Fruit fly (Drosophila melanogaster) whole organism, prepupa: Measurements from ENCODE around the gene tyf.

ENCODE experiments used
- Blimp-1 ChIP-seq: fragments of 200-800 bp; sonication (Bioruptor generic); optimal IDR thresholded peaks from 3 replicates; lab custom pipeline; 2017; ENCODE audit warnings: missing biosample characterization, missing genetic modification characterization, mild to moderate bottlenecking, moderate library complexity, missing genetic modification reagents
- CG10669 ChIP-seq: fragments of 200-800 bp; sonication (Bioruptor generic); optimal IDR thresholded peaks from 3 replicates; lab custom pipeline; 2018; ENCODE audit warnings: missing biosample characterization, mild to moderate bottlenecking, missing genetic modification characterization, moderate library complexity
- CG11762 ChIP-seq: fragments of 200-800 bp; sonication (Bioruptor generic); optimal IDR thresholded peaks from 3 replicates; lab custom pipeline; 2016; ENCODE audit warnings: missing biosample characterization, missing genetic modification characterization; ENCODE audit not compliant: insufficient read depth
- CG11902 ChIP-seq: fragments of 200-800 bp; sonication (Bioruptor generic); optimal IDR thresholded peaks from 3 replicates; lab custom pipeline; 2016; ENCODE audit warnings: missing biosample characterization, missing genetic modification characterization
- CG15336 ChIP-seq: fragments of 200-800 bp; sonication (Bioruptor generic); IDR thresholded peaks from 2 replicates; pipeline ENCODE4 v1.3.6; 2022; ENCODE audit warnings: missing biosample characterization, missing genetic modification characterization
- CG16779 ChIP-seq: fragments of 200-800 bp; sonication (Bioruptor generic); optimal IDR thresholded peaks from 3 replicates; lab custom pipeline; 2017; ENCODE audit warnings: missing biosample characterization, mild to moderate bottlenecking, missing genetic modification characterization
- CG3032 ChIP-seq: fragments of 200-800 bp; optimal IDR thresholded peaks from 2 replicates; lab custom pipeline; 2019; ENCODE audit warnings: missing biosample characterization, mild to moderate bottlenecking, missing genetic modification characterization, moderate library complexity
- CG32006 ChIP-seq: fragments of 200-800 bp; sonication (Bioruptor generic); optimal IDR thresholded peaks from 3 replicates; lab custom pipeline; 2017; ENCODE audit warnings: missing biosample characterization, mild to moderate bottlenecking, missing genetic modification characterization
- CG3919 ChIP-seq: fragments of 200-800 bp; sonication (Bioruptor generic); optimal IDR thresholded peaks from 3 replicates; lab custom pipeline; 2016; ENCODE audit warnings: missing biosample characterization, missing genetic modification characterization
- CG4318 ChIP-seq: fragments of 200-800 bp; sonication (Bioruptor generic); optimal IDR thresholded peaks from 3 replicates; lab custom pipeline; 2017; ENCODE audit warnings: missing biosample characterization, mild to moderate bottlenecking, missing genetic modification characterization
- CG6163 ChIP-seq: fragments of 200-800 bp; sonication (Bioruptor generic); IDR thresholded peaks from 3 replicates; pipeline ENCODE4 v1.3.6; 2022; ENCODE audit warnings: missing biosample characterization, missing genetic modification characterization
- CG6808 ChIP-seq: fragments of 200-800 bp; sonication (Bioruptor generic); optimal IDR thresholded peaks from 3 replicates; lab custom pipeline; 2017; ENCODE audit warnings: missing biosample characterization, missing genetic modification characterization, mild to moderate bottlenecking, moderate library complexity, missing genetic modification reagents
- CG6854 ChIP-seq: fragments of 200-800 bp; sonication (Bioruptor generic); optimal IDR thresholded peaks from 2 replicates; lab custom pipeline; 2017; ENCODE audit warnings: missing biosample characterization, mild to moderate bottlenecking, missing genetic modification characterization
- CG8119 ChIP-seq: fragments of 200-800 bp; sonication (Bioruptor generic); IDR thresholded peaks from 3 replicates; pipeline ENCODE4 v1.3.6; 2022; ENCODE audit warnings: missing biosample characterization, missing genetic modification characterization
- CG8632 ChIP-seq: fragments of 200-800 bp; sonication (Bioruptor generic); optimal IDR thresholded peaks from 3 replicates; lab custom pipeline; 2016; ENCODE audit warnings: missing biosample characterization, missing genetic modification characterization
- CG9139 ChIP-seq: fragments of 200-800 bp; sonication (Bioruptor generic); optimal IDR thresholded peaks from 3 replicates; lab custom pipeline; 2017; ENCODE audit warnings: missing biosample characterization, mild to moderate bottlenecking, missing genetic modification characterization
- Eip75B ChIP-seq: fragments of 200-800 bp; sonication (Bioruptor generic); optimal IDR thresholded peaks from 3 replicates; lab custom pipeline; 2016; ENCODE audit warnings: missing biosample characterization, missing genetic modification characterization
- Eip78C ChIP-seq: fragments of 200-800 bp; sonication (Bioruptor generic); peaks from one replicate; lab custom pipeline; 2016; ENCODE audit warnings: missing biosample characterization, missing genetic modification characterization
- Ets21C ChIP-seq: fragments of 200-800 bp; sonication (Bioruptor generic); optimal IDR thresholded peaks from 3 replicates; lab custom pipeline; 2016; ENCODE audit warnings: missing biosample characterization, missing genetic modification characterization
- Ets96B ChIP-seq: fragments of 200-800 bp; optimal IDR thresholded peaks from 2 replicates; lab custom pipeline; 2019; ENCODE audit warnings: missing biosample characterization, mild to moderate bottlenecking, missing genetic modification characterization, moderate library complexity
- Gug ChIP-seq: fragments of 200-800 bp; sonication (Bioruptor generic); IDR thresholded peaks from 2 replicates; pipeline ENCODE4 v1.3.6; 2022; ENCODE audit warnings: missing biosample characterization, missing genetic modification characterization
- Hr4 ChIP-seq: fragments of 200-800 bp; sonication (Bioruptor generic); optimal IDR thresholded peaks from 3 replicates; lab custom pipeline; 2016; ENCODE audit warnings: missing biosample characterization, missing genetic modification characterization
- Met ChIP-seq: fragments of 200-800 bp; sonication (Bioruptor generic); optimal IDR thresholded peaks from 3 replicates; lab custom pipeline; 2016; ENCODE audit warnings: missing biosample characterization, missing genetic modification characterization
- OdsH ChIP-seq: fragments of 200-800 bp; sonication (Bioruptor generic); optimal IDR thresholded peaks from 3 replicates; lab custom pipeline; 2016; ENCODE audit warnings: missing biosample characterization, missing genetic modification characterization
- Smox ChIP-seq: fragments of 200-800 bp; sonication (Bioruptor generic); optimal IDR thresholded peaks from 3 replicates; lab custom pipeline; 2016; ENCODE audit warnings: missing biosample characterization, missing genetic modification characterization
- Sox102F ChIP-seq: fragments of 200-800 bp; sonication (Bioruptor generic); optimal IDR thresholded peaks from 2 replicates; lab custom pipeline; 2016; ENCODE audit warnings: missing biosample characterization, mild to moderate bottlenecking, missing genetic modification characterization
- Sox14 ChIP-seq: fragments of 200-800 bp; sonication (Bioruptor generic); optimal IDR thresholded peaks from 3 replicates; lab custom pipeline; 2016; ENCODE audit warnings: missing biosample characterization, missing genetic modification characterization
- Sox15 ChIP-seq: fragments of 200-800 bp; sonication (Bioruptor generic); optimal IDR thresholded peaks from 3 replicates; lab custom pipeline; 2016; ENCODE audit warnings: missing biosample characterization, missing genetic modification characterization
- achi ChIP-seq: fragments of 200-800 bp; sonication (Bioruptor generic); optimal IDR thresholded peaks from 3 replicates; lab custom pipeline; 2016; ENCODE audit warnings: missing biosample characterization, missing genetic modification characterization
- dac ChIP-seq: fragments of 200-800 bp; sonication (Bioruptor generic); optimal IDR thresholded peaks from 2 replicates; lab custom pipeline; 2017; ENCODE audit warnings: missing biosample characterization, mild to moderate bottlenecking, missing genetic modification characterization
- dsx ChIP-seq: fragments of 200-800 bp; optimal IDR thresholded peaks from 3 replicates; lab custom pipeline; 2019; ENCODE audit warnings: missing biosample characterization, mild to moderate bottlenecking, missing genetic modification characterization, moderate library complexity; ENCODE audit not compliant: poor library complexity, severe bottlenecking
- eg ChIP-seq: fragments of 200-800 bp; sonication (Bioruptor generic); IDR thresholded peaks from 3 replicates; pipeline ENCODE4 v1.3.6; 2022; ENCODE audit warnings: missing biosample characterization, missing genetic modification characterization
- esn ChIP-seq: fragments of 200-800 bp; sonication (Bioruptor generic); optimal IDR thresholded peaks from 2 replicates; lab custom pipeline; 2016; ENCODE audit warnings: missing biosample characterization, mild to moderate bottlenecking, missing genetic modification characterization, moderate library complexity
- fd59A ChIP-seq: fragments of 200-800 bp; sonication (Bioruptor generic); optimal IDR thresholded peaks from 2 replicates; lab custom pipeline; 2017; ENCODE audit warnings: missing biosample characterization, mild to moderate bottlenecking, missing genetic modification characterization, missing genetic modification reagents
- fd85E ChIP-seq: fragments of 200-800 bp; sonication (Bioruptor generic); optimal IDR thresholded peaks from 3 replicates; lab custom pipeline; 2016; ENCODE audit warnings: missing biosample characterization, missing genetic modification characterization
- fkh ChIP-seq: fragments of 200-800 bp; sonication (Bioruptor generic); optimal IDR thresholded peaks from 3 replicates; lab custom pipeline; 2017; ENCODE audit warnings: missing biosample characterization, mild to moderate bottlenecking, missing genetic modification characterization, moderate library complexity
- lz ChIP-seq: fragments of 200-800 bp; sonication (Bioruptor generic); optimal IDR thresholded peaks from 3 replicates; lab custom pipeline; 2016; ENCODE audit warnings: missing biosample characterization, missing genetic modification characterization
- net ChIP-seq: fragments of 200-800 bp; sonication (Bioruptor generic); optimal IDR thresholded peaks from 3 replicates; lab custom pipeline; 2016; ENCODE audit warnings: missing biosample characterization, missing genetic modification characterization
- pdm3 ChIP-seq: fragments of 200-800 bp; sonication (Bioruptor generic); optimal IDR thresholded peaks from 3 replicates; lab custom pipeline; 2016; ENCODE audit warnings: missing biosample characterization, missing genetic modification characterization
- spab ChIP-seq: fragments of 200-800 bp; sonication (Bioruptor generic); optimal IDR thresholded peaks from 2 replicates; lab custom pipeline; 2017; ENCODE audit warnings: missing biosample characterization, mild to moderate bottlenecking, missing genetic modification characterization, missing genetic modification reagents
- ss ChIP-seq, 2 experiments: fragments of 200-800 bp; sonication (Bioruptor generic); optimal IDR thresholded peaks; 2 replicates in 1 of 2; 3 replicates in 1 of 2; lab custom pipeline; 2017 to 2018; ENCODE audit warnings: mild to moderate bottlenecking in 2 of 2, missing biosample characterization in 2 of 2, missing genetic modification characterization in 2 of 2, moderate library complexity in 1 of 2
- svp ChIP-seq: fragments of 200-800 bp; sonication (Bioruptor generic); peaks from one replicate; lab custom pipeline; 2016; ENCODE audit warnings: missing biosample characterization, missing genetic modification characterization
- topi ChIP-seq: fragments of 200-800 bp; sonication (Bioruptor generic); optimal IDR thresholded peaks from 3 replicates; lab custom pipeline; 2016; ENCODE audit warnings: missing biosample characterization, missing genetic modification characterization
- vri ChIP-seq: fragments of 200-800 bp; sonication (Bioruptor generic); optimal IDR thresholded peaks from 3 replicates; lab custom pipeline; 2016; ENCODE audit warnings: missing biosample characterization, mild to moderate bottlenecking, missing genetic modification characterization

tyf gene

dm6 chrX:4108114-4108439 is 8.7 kb upstream of the tyf start (continued):
- TF ChIP-seq eg (GFP tag; lab: Robert Waterston, UW), result no peak
- peak; percentile 9 for TF ChIP-seq spab (GFP tag; lab: Kevin White, UChicago)
- TF ChIP-seq CG15336 (GFP tag; lab: Robert Waterston, UW), result no peak
- TF ChIP-seq CG3032, result peak; percentile 59
- peak; percentile 27 for TF ChIP-seq CG8632
- TF ChIP-seq fd59A (GFP tag; lab: Kevin White, UChicago), result peak; percentile 33
- TF ChIP-seq achi, result peak; percentile 14
- TF ChIP-seq CG6854 (GFP tag; lab: Kevin White, UChicago), result no peak
- no peak for TF ChIP-seq CG16779 (tag; lab: Kevin White, UChicago)
- peak; percentile 53 for TF ChIP-seq CG10669 (GFP tag; lab: Kevin White, UChicago)
- peak; percentile 35 for TF ChIP-seq net (GFP tag; lab: Kevin White, UChicago)
- TF ChIP-seq dsx (GFP tag; lab: Kevin White, UChicago), result no peak
- TF ChIP-seq CG11762 (GFP tag; lab: Kevin White, UChicago), result no peak
- no peak for TF ChIP-seq svp (GFP tag; lab: Kevin White, UChicago)
- TF ChIP-seq Sox102F (GFP tag; lab: Kevin White, UChicago), result no peak
- no peak for TF ChIP-seq vri
- peak; percentile 87 for TF ChIP-seq Eip78C (GFP tag; lab: Kevin White, UChicago)
- TF ChIP-seq lz (GFP tag; lab: Kevin White, UChicago), result no peak
- TF ChIP-seq CG6163 (GFP tag; lab: Robert Waterston, UW), result no peak
- TF ChIP-seq Sox14 (GFP tag; lab: Kevin White, UChicago), result no peak
- no peak for TF ChIP-seq fd85E (GFP tag; lab: Kevin White, UChicago)
- no peak for TF ChIP-seq fkh (GFP tag; lab: Kevin White, UChicago)
- TF ChIP-seq dac (GFP tag; lab: Kevin White, UChicago), result peak; percentile 13
- TF ChIP-seq OdsH (GFP tag; lab: Kevin White, UChicago), result peak; percentile 40
- TF ChIP-seq CG6808, result peak; percentile 58
- TF ChIP-seq ss (GFP tag; optimal IDR thresholded peaks at IDR 0.05; lab: Kevin White, UChicago), result peak; percentile 39 to 77
- TF ChIP-seq CG4318 (GFP tag; lab: Kevin White, UChicago), result peak; percentile 43
- TF ChIP-seq CG32006 (GFP tag; lab: Kevin White, UChicago), result peak; percentile 82

- TF ChIP-seq lz (GFP tag; lab: Kevin White, UChicago) (no peak), Sox102F (GFP tag; lab: Kevin White, UChicago) (no peak), Sox15 (GFP tag; lab: Kevin White, UChicago) (no peak), fd59A (GFP tag; lab: Kevin White, UChicago) (no peak), CG8119 (GFP tag; lab: Robert Waterston, UW) (no peak), Sox14 (GFP tag; lab: Kevin White, UChicago) (peak; percentile 53), ss (GFP tag; optimal IDR thresholded peaks at IDR 0.05; lab: Kevin White, UChicago) (peak; percentile 26 to 45), Blimp-1 (GFP tag; lab: Kevin White, UChicago) (no peak), CG8632 (no peak), CG11762 (GFP tag; lab: Kevin White, UChicago) (no peak), svp (GFP tag; lab: Kevin White, UChicago) (peak; percentile 72), CG3919 (GFP tag; lab: Kevin White, UChicago) (no peak), fkh (GFP tag; lab: Kevin White, UChicago) (no peak), CG6163 (GFP tag; lab: Robert Waterston, UW) (no peak), pdm3 (GFP tag; lab: Kevin White, UChicago) (no peak), Met (GFP tag; lab: Kevin White, UChicago) (peak; percentile 11), Eip75B (peak; percentile 4), esn (GFP tag; lab: Kevin White, UChicago) (no peak), Gug (no peak), CG9139 (no peak), Smox (no peak), Ets21C (no peak), topi (no peak), CG11902 (GFP tag; lab: Kevin White, UChicago) (no peak), Eip78C (GFP tag; lab: Kevin White, UChicago) (peak; percentile 46), Hr4 (GFP tag; lab: Kevin White, UChicago) (no peak), dsx (GFP tag; lab: Kevin White, UChicago) (peak; percentile 32), CG3032 (no peak), Ets96B (tag; lab: Kevin White, UChicago) (no peak), dac (GFP tag; lab: Kevin White, UChicago) (no peak), vri (peak; percentile 38)
Measured at dm6 chrX:4108612-4109173, 8.1 kb upstream of the tyf start.
